Fruit fly (Drosophila melanogaster): ENCODE measurements around the gene CG32281.

CG32281 gene

DNA sequence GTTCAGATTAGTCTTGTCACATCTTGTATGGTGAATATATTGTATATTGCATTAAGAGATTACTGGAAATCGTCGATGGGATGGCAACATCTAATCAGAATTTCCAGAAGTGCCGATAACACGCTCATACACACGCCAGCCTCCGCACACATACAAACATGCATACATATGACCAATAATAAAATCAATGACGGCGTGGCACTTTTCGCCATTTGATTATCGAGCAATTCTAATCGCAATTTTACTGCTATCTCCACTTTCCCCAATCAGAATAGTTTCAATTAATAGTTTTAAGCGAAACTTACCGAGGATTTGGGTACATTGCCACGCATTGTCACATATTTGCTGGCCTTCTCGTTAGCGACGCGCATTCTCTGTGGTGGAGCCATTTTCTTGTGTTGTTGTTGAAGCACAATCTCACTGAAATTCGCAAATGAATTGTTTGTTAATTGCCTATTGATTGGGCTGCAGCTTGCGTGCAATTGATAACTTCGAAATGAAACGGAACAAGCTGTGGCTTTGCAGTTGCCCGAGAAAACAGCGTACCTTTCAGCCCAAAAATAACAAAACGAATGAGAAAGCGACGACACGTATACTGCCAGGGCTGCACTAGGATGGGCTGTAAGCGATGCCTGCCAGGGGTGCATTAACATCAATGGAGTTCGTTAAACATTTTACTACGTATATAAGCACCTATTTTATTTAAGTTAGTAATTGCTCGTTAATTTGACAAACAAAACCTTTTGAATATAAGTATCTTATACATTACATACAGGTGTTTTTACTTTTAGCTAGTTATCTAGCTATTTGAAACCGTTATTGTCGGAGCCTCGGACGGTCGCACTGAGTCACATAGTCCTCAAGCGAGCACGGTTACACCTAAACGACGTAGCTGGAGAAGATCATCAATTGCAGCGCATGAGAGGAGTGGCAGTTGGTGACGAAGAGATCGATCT lies 29.6 kb downstream of the CG32281 start, which contains the start of the genes CG32276 and gry (continued):
- TF ChIP-seq fkh (GFP tag; optimal IDR thresholded peaks at IDR 0.05) (peak; percentile 20), achi (GFP tag; optimal IDR thresholded peaks at IDR 0.05) (peak; percentile 60), CG11762 (GFP tag; optimal IDR thresholded peaks at IDR 0.05; ENCODE audit: insufficient read depth) (peak; percentile 64), ss (GFP tag; optimal IDR thresholded peaks at IDR 0.05) (no peak), dsx (GFP tag; optimal IDR thresholded peaks at IDR 0.05; ENCODE audit: poor library complexity, severe bottlenecking) (no peak), CG7368 (GFP tag; optimal IDR thresholded peaks at IDR 0.05) (no peak), eg (GFP tag; IDR thresholded peaks at IDR 0.05) (peak; percentile 72), dac (GFP tag; optimal IDR thresholded peaks at IDR 0.05) (no peak), Smox (GFP tag; optimal IDR thresholded peaks at IDR 0.05) (no peak), Ets96B (tag; optimal IDR thresholded peaks at IDR 0.05) (no peak), CG6854 (GFP tag; optimal IDR thresholded peaks at IDR 0.05) (peak; percentile 71), CG10669 (GFP tag; optimal IDR thresholded peaks at IDR 0.05) (no peak), cyc (GFP tag; optimal IDR thresholded peaks at IDR 0.05) (peak; percentile 81), fd59A (GFP tag; optimal IDR thresholded peaks at IDR 0.05) (peak; percentile 11), CG3032 (tag; optimal IDR thresholded peaks at IDR 0.05) (peak; percentile 75), CG34406 (GFP tag; optimal IDR thresholded peaks at IDR 0.05) (peak; percentile 50), CG4318 (GFP tag; optimal IDR thresholded peaks at IDR 0.05) (no peak), Ets21C (GFP tag; optimal IDR thresholded peaks at IDR 0.05) (peak; percentile 77), acj6 (GFP tag; optimal IDR thresholded peaks at IDR 0.05) (peak; percentile 73), Hr39 (GFP tag; optimal IDR thresholded peaks at IDR 0.05) (peak; percentile 80), CG6808 (GFP tag; optimal IDR thresholded peaks at IDR 0.05) (no peak), lz (GFP tag; optimal IDR thresholded peaks at IDR 0.05) (peak; percentile 85), CG9139 (GFP tag; optimal IDR thresholded peaks at IDR 0.05) (no peak), CG6163 (GFP tag; IDR thresholded peaks at IDR 0.05) (peak; percentile 65)

DNA sequence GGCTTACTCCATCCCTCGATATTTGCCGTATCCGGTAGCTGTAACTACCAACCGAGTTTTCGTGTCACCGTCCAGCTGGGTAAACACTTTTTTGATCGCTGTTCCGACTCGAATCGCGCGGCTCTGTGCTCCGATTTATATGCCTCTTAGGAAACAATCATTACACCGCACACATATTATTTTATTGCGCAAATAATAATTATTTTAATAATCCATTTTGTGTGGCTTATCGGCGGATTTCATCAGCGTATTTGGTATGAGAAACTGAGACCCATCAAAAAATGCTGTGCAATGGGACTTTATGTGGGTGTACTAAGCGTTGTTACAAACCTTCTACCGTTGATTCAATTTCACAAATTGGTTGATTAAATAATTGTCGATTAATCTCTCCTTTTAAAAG lies 33.9 kb downstream of the CG32281 start, which contains the start of gene CG32271:
Gene CG32271 (minus strand): TSS at position 101 of the 400 bp plus-strand sequence.
- TF ChIP-seq Ets21C (GFP tag; optimal IDR thresholded peaks at IDR 0.05) = no peak

DNA sequence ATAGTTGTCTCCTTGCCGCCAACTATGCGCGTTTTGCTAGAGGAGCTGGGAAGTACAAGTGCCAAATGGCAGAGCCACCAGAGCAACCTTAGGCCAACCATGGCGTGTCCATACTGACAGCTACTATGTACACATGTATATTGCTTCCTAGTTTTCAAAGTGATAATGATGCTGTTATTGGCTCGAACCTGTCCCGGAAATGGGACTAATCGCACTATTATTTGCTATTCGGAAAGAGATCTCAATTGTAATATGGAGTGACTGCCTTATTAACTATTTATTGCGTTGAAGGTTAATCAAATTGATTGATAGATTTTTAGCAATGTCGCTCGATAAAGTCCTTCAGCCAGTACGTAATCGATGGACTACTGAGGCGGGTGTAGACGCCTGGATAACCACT lies 35.2 kb downstream of the CG32281 start, which contains the start of gene CG33159:
Gene CG33159 (minus strand): TSS at position 101 of the 400 bp plus-strand sequence.
- no peak for TF ChIP-seq lz (GFP tag; optimal IDR thresholded peaks at IDR 0.05)
- TF ChIP-seq dsx (GFP tag; optimal IDR thresholded peaks at IDR 0.05; ENCODE audit: poor library complexity, severe bottlenecking) = no peak
- no peak for TF ChIP-seq CG32006 (GFP tag; optimal IDR thresholded peaks at IDR 0.05)

DNA sequence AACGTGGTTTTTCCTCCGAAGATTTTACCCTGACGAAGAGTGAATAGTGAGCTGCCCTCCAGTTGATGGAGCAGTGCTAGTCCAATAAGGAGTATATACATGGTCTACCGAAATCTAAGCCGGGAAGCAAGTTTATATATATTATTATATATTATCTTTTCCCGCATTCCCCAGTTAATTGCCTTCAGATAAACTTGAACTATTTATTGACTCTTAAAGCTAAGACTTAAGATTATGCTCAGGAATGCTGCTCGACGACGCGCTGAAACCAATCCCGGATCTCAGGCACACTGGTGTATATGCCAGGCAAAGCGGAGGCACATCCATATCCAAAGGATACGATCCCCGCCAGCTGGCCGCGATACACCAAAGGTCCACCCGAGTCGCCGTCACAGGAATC lies 36.2 kb downstream of the CG32281 start, which contains the start of gene CG32277:
Gene CG32277 (minus strand): TSS at position 101 of the 400 bp plus-strand sequence.
- TF ChIP-seq Met (GFP tag; optimal IDR thresholded peaks at IDR 0.05) (no peak), dac (GFP tag; optimal IDR thresholded peaks at IDR 0.05) (no peak), Smox (GFP tag; optimal IDR thresholded peaks at IDR 0.05) (no peak), CG6276 (GFP tag; optimal IDR thresholded peaks at IDR 0.05) (no peak), Eip75B (GFP tag; optimal IDR thresholded peaks at IDR 0.05) (no peak), vri (GFP tag; optimal IDR thresholded peaks at IDR 0.05) (no peak), topi (GFP tag; optimal IDR thresholded peaks at IDR 0.05) (no peak), net (GFP tag; optimal IDR thresholded peaks at IDR 0.05) (no peak), Eip78C (GFP tag) (no peak), OdsH (GFP tag; optimal IDR thresholded peaks at IDR 0.05) (no peak), Sox15 (GFP tag; optimal IDR thresholded peaks at IDR 0.05) (no peak)

Data from whole organism, prepupa.